Worm (Caenorhabditis elegans) whole organism, young adult: ENCODE results near the gene C27H6.9.

ENCODE experiments used
- B0035.1 ChIP-seq: sonication (generic microtip); optimal IDR thresholded peaks from 2 replicates; lab custom pipeline; 2016; ENCODE audit warnings: missing genetic modification characterization, mild to moderate bottlenecking, missing compliant biosample characterization, missing genotype, missing genetic modification reagents
- Y95B8A.8 ChIP-seq: fragments of 200-800 bp; sonication (Bioruptor generic); IDR thresholded peaks from 2 replicates; pipeline ENCODE4 v1.3.6; 2022; ENCODE audit warnings: missing genetic modification reagents, missing genetic modification characterization, missing compliant biosample characterization
- ama-1 ChIP-seq, 3 experiments: fragments of 150-350 bp in 1 of 3; sonication (generic microtip) in 2 of 3; optimal IDR thresholded peaks; 2 replicates each; lab custom pipeline; 2014 to 2018; ENCODE audit warnings: missing biosample characterization in 2 of 3, missing genetic modification characterization in 2 of 3, missing genetic modification reagents in 2 of 3
- athp-1 ChIP-seq: sonication (generic microtip); optimal IDR thresholded peaks from 2 replicates; lab custom pipeline; 2017; ENCODE audit warnings: mild to moderate bottlenecking, missing genetic modification characterization, missing compliant biosample characterization
- attf-3 ChIP-seq: fragments of 200-800 bp; sonication (Bioruptor generic); conservative IDR thresholded peaks from 2 replicates; pipeline ENCODE4 v1.3.6; 2022; ENCODE audit warnings: missing genetic modification reagents, missing genetic modification characterization, missing compliant biosample characterization
- ets-4 ChIP-seq: fragments of 200-800 bp; sonication (Bioruptor generic); optimal IDR thresholded peaks from 2 replicates; lab custom pipeline; 2018; ENCODE audit warnings: mild to moderate bottlenecking, missing genetic modification characterization, missing compliant biosample characterization
- lsl-1 ChIP-seq: fragments of 200-800 bp; sonication (Bioruptor generic); optimal IDR thresholded peaks from 2 replicates; lab custom pipeline; 2018; ENCODE audit warnings: mild to moderate bottlenecking, missing genetic modification characterization, moderate library complexity, missing compliant biosample characterization
- mel-28 ChIP-seq: sonication (generic microtip); optimal IDR thresholded peaks from 2 replicates; lab custom pipeline; 2016; ENCODE audit warnings: borderline replicate concordance, mild to moderate bottlenecking, missing genetic modification characterization, missing compliant biosample characterization
- nfya-1 ChIP-seq: sonication (generic microtip); optimal IDR thresholded peaks from 2 replicates; lab custom pipeline; 2017; ENCODE audit warnings: antibody characterized with exemption, missing compliant biosample characterization, missing genetic modification characterization, borderline replicate concordance; ENCODE audit not compliant: insufficient read depth
- nhr-80 ChIP-seq: sonication (generic microtip); optimal IDR thresholded peaks from 2 replicates; lab custom pipeline; 2016; ENCODE audit warnings: missing genetic modification characterization, missing compliant biosample characterization
- snpc-4 ChIP-seq, 5 experiments: fragments of 150-350 bp in 1 of 5; sonication (generic microtip) in 4 of 5; optimal IDR thresholded peaks; 2 replicates each; lab custom pipeline; 2014 to 2018; ENCODE audit warnings: missing genetic modification characterization in 5 of 5, missing biosample characterization in 3 of 5, antibody characterized with exemption in 2 of 5, mild to moderate bottlenecking in 2 of 5, missing compliant biosample characterization in 2 of 5, missing genotype in 2 of 5, moderate library complexity in 2 of 5, missing genetic modification reagents in 1 of 5
- tlf-1 ChIP-seq: fragments of 200-800 bp; sonication (Bioruptor generic); optimal IDR thresholded peaks from 2 replicates; lab custom pipeline; 2018; ENCODE audit warnings: mild to moderate bottlenecking, missing genetic modification characterization, missing compliant biosample characterization
- unc-130 ChIP-seq: sonication (generic microtip); optimal IDR thresholded peaks from 2 replicates; lab custom pipeline; 2016; ENCODE audit warnings: missing genetic modification reagents, missing genetic modification characterization, missing compliant biosample characterization
- ztf-22 ChIP-seq: fragments of 200-800 bp; sonication (Bioruptor generic); optimal IDR thresholded peaks from 2 replicates; lab custom pipeline; 2018; ENCODE audit warnings: mild to moderate bottlenecking, missing genetic modification characterization, moderate library complexity, missing compliant biosample characterization

DNA sequence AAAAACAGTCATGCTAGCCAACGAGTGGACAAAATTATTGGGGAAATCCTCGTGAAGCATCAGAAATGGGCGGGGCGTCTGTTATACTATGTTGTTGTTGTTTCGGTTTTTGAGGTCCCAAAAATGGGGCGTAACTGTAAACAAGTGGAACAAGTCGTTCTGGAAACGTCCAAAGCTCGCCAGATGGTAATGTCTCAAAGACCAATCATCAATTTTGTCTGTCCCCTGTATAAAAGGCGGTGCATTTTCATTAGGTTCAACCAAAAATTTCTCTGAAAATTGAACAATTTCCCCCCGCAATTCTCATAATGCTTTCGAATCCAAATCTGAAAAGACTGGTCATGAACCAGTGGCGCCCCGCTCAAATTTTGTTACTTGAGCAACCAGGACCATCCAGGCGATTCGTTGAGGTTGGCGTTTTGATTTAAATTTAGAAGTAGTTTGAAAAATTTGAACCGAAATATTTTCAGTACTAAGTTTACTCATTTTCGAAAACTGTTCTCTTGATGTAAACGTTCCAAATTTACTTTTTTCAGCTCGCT, 36.5 kb downstream of the C27H6.9 start:
- no peak for TF ChIP-seq ama-1 (optimal IDR thresholded peaks at IDR 0.05; lab: Kevin White, UChicago)
- no peak for TF ChIP-seq ama-1 (GFP tag; optimal IDR thresholded peaks at IDR 0.05; lab: Kevin White, UChicago)
- TF ChIP-seq ztf-22 (GFP tag; lab: Kevin White, UChicago) = no peak
- TF ChIP-seq athp-1 (tag; lab: Kevin White, UChicago) = peak; percentile 59
- no peak for TF ChIP-seq unc-130 (GFP tag; lab: Kevin White, UChicago)
- TF ChIP-seq nfya-1 = no peak
- no peak for TF ChIP-seq snpc-4 (GFP tag; optimal IDR thresholded peaks at IDR 0.05; lab: Kevin White, UChicago)
- TF ChIP-seq snpc-4 (tag; optimal IDR thresholded peaks at IDR 0.05; lab: Kevin White, UChicago) = no peak
- no peak for TF ChIP-seq tlf-1 (GFP tag; lab: Kevin White, UChicago)
- TF ChIP-seq lsl-1 = peak; percentile 10
- no peak; the same call in 1 of the 2 replicates for TF ChIP-seq attf-3 (GFP tag; lab: Robert Waterston, UW)
- TF ChIP-seq ets-4 (GFP tag; lab: Kevin White, UChicago) = no peak
- TF ChIP-seq mel-28 (tag; lab: Kevin White, UChicago) = no peak
- TF ChIP-seq B0035.1 (tag; lab: Kevin White, UChicago) = no peak
- TF ChIP-seq Y95B8A.8 = peak; percentile 68
- no peak for TF ChIP-seq nhr-80 (tag; lab: Kevin White, UChicago)
